Worm (Caenorhabditis elegans) whole organism, L1 larva: ENCODE measurements around the gene cpg-19.
A peak's percentile ranks its signal among the peaks of the same experiment; 100 is the strongest.

ENCODE experiments used
- C04F5.9 ChIP-seq: sonication (generic microtip); optimal IDR thresholded peaks from 2 replicates; lab custom pipeline; 2016; ENCODE audit warnings: missing genetic modification characterization, missing compliant biosample characterization
- C16A3.4 ChIP-seq: fragments of 150-350 bp; optimal IDR thresholded peaks from 2 replicates; lab custom pipeline; 2014; ENCODE audit warnings: missing biosample characterization, missing genetic modification characterization
- F16B12.6 ChIP-seq: fragments of 150-350 bp; optimal IDR thresholded peaks from 2 replicates; lab custom pipeline; 2014; ENCODE audit warnings: missing biosample characterization, missing genetic modification characterization
- alr-1 ChIP-seq: fragments of 200-800 bp; sonication (Bioruptor generic); optimal IDR thresholded peaks from 2 replicates; lab custom pipeline; 2018; ENCODE audit warnings: borderline replicate concordance, mild to moderate bottlenecking, missing genetic modification characterization, missing compliant biosample characterization
- ama-1 ChIP-seq: fragments of 150-350 bp; optimal IDR thresholded peaks from 2 replicates; lab custom pipeline; 2014
- ceh-63 ChIP-seq: fragments of 200-800 bp; sonication (Bioruptor generic); optimal IDR thresholded peaks from 2 replicates; lab custom pipeline; 2018; ENCODE audit warnings: mild to moderate bottlenecking, missing genetic modification characterization, missing compliant biosample characterization
- ceh-8 ChIP-seq: fragments of 200-800 bp; sonication (Bioruptor generic); optimal IDR thresholded peaks from 2 replicates; lab custom pipeline; 2018; ENCODE audit warnings: mild to moderate bottlenecking, missing genetic modification characterization, moderate library complexity, missing compliant biosample characterization
- ceh-82 ChIP-seq, 3 experiments: fragments of 150-350 bp in 1 of 3; sonication (generic microtip) in 2 of 3; optimal IDR thresholded peaks; 2 replicates each; lab custom pipeline; 2014 to 2017; ENCODE audit warnings: missing biosample characterization in 3 of 3, missing genetic modification characterization in 3 of 3
- ceh-90 ChIP-seq: sonication (generic microtip); optimal IDR thresholded peaks from 2 replicates; lab custom pipeline; 2016; ENCODE audit warnings: missing genetic modification characterization, missing compliant biosample characterization
- ces-1 ChIP-seq: fragments of 150-350 bp; optimal IDR thresholded peaks from 2 replicates; lab custom pipeline; 2014; ENCODE audit warnings: missing biosample characterization, missing genetic modification reagents, missing genetic modification characterization
- efl-1 ChIP-seq, 4 experiments: fragments of 150-350 bp; optimal IDR thresholded peaks in 3 of 4; peaks in 1 of 4; 1 replicate in 1 of 4; 2 replicates in 3 of 4; lab custom pipeline; 2014; ENCODE audit warnings: missing biosample characterization in 2 of 4, missing genetic modification characterization in 2 of 4, missing genetic modification reagents in 2 of 4
- egl-27 ChIP-seq, 2 experiments: fragments of 150-350 bp in 1 of 2; sonication (generic microtip); optimal IDR thresholded peaks; 3 replicates each; lab custom pipeline; 2017 to 2018; ENCODE audit warnings: missing biosample characterization in 2 of 2, missing genetic modification characterization in 2 of 2, missing genetic modification reagents in 2 of 2
- elt-2 ChIP-seq: sonication (generic microtip); optimal IDR thresholded peaks from 2 replicates; lab custom pipeline; 2016; ENCODE audit warnings: missing genetic modification characterization, mild to moderate bottlenecking, inconsistent platforms, missing compliant biosample characterization, missing genetic modification reagents
- elt-3 ChIP-seq, 6 experiments: fragments of 150-350 bp in 1 of 6; sonication (generic microtip); optimal IDR thresholded peaks; 2 replicates each; lab custom pipeline; 2017 to 2018; ENCODE audit warnings: missing biosample characterization in 6 of 6, missing genetic modification characterization in 6 of 6, inconsistent platforms in 1 of 6
- fkh-8 ChIP-seq: sonication (generic microtip); optimal IDR thresholded peaks from 2 replicates; lab custom pipeline; 2016; ENCODE audit warnings: mild to moderate bottlenecking, missing genetic modification characterization, missing compliant biosample characterization
- hlh-17 ChIP-seq: fragments of 200-800 bp; sonication (Bioruptor generic); optimal IDR thresholded peaks from 2 replicates; lab custom pipeline; 2018; ENCODE audit warnings: missing genetic modification characterization, mild to moderate bottlenecking, missing compliant biosample characterization, moderate library complexity, borderline replicate concordance
- lin-14 ChIP-seq: fragments of 200-800 bp; sonication (Bioruptor generic); optimal IDR thresholded peaks from 2 replicates; lab custom pipeline; 2018; ENCODE audit warnings: mild to moderate bottlenecking, missing genetic modification characterization, moderate library complexity, missing compliant biosample characterization
- lin-39 ChIP-seq: fragments of 150-350 bp; optimal IDR thresholded peaks from 2 replicates; lab custom pipeline; 2014; ENCODE audit warnings: missing biosample characterization, missing genetic modification reagents, missing genetic modification characterization
- lir-3 ChIP-seq: sonication (generic microtip); optimal IDR thresholded peaks from 2 replicates; lab custom pipeline; 2016; ENCODE audit warnings: mild to moderate bottlenecking, missing genetic modification characterization, moderate library complexity, missing compliant biosample characterization; ENCODE audit not compliant: poor library complexity
- mdl-1 ChIP-seq, 2 experiments: fragments of 150-350 bp; optimal IDR thresholded peaks; 2 replicates each; lab custom pipeline; 2014 to 2017; ENCODE audit warnings: missing biosample characterization in 2 of 2, missing genetic modification characterization in 2 of 2, inconsistent platforms in 1 of 2
- mef-2 ChIP-seq: fragments of 150-350 bp; optimal IDR thresholded peaks from 2 replicates; lab custom pipeline; 2014; ENCODE audit warnings: missing biosample characterization, missing genetic modification characterization
- nhr-11 ChIP-seq: fragments of 150-350 bp; optimal IDR thresholded peaks from 2 replicates; lab custom pipeline; 2014; ENCODE audit warnings: missing biosample characterization, missing genetic modification characterization
- nhr-12 ChIP-seq: sonication (generic microtip); optimal IDR thresholded peaks from 2 replicates; lab custom pipeline; 2017; ENCODE audit warnings: missing biosample characterization, missing genetic modification characterization
- nhr-19 ChIP-seq: fragments of 200-800 bp; sonication (Bioruptor generic); conservative IDR thresholded peaks from 2 replicates; pipeline ENCODE4 v1.3.6; 2022; ENCODE audit warnings: missing genetic modification characterization, missing compliant biosample characterization
- nhr-28 ChIP-seq: fragments of 150-350 bp; optimal IDR thresholded peaks from 2 replicates; lab custom pipeline; 2014; ENCODE audit warnings: missing biosample characterization, missing genetic modification characterization
- nhr-47 ChIP-seq: sonication (generic microtip); optimal IDR thresholded peaks from 2 replicates; lab custom pipeline; 2016; ENCODE audit warnings: mild to moderate bottlenecking, missing genetic modification characterization, moderate library complexity, missing compliant biosample characterization
- nhr-71 ChIP-seq: sonication (generic microtip); optimal IDR thresholded peaks from 2 replicates; lab custom pipeline; 2016; ENCODE audit warnings: mild to moderate bottlenecking, missing genetic modification characterization, moderate library complexity, missing compliant biosample characterization
- nhr-76 ChIP-seq: sonication (generic microtip); optimal IDR thresholded peaks from 2 replicates; lab custom pipeline; 2017; ENCODE audit warnings: missing biosample characterization, missing genetic modification characterization
- nhr-84 ChIP-seq: sonication (generic microtip); optimal IDR thresholded peaks from 2 replicates; lab custom pipeline; 2017; ENCODE audit warnings: missing biosample characterization, missing genetic modification characterization
- nhr-85 ChIP-seq: sonication (generic microtip); peaks from one replicate; lab custom pipeline; 2016; ENCODE audit warnings: missing genetic modification characterization, inconsistent platforms, missing compliant biosample characterization
- nhr-90 ChIP-seq: sonication (generic microtip); optimal IDR thresholded peaks from 2 replicates; lab custom pipeline; 2016; ENCODE audit warnings: mild to moderate bottlenecking, missing genetic modification characterization, missing compliant biosample characterization; ENCODE audit not compliant: poor library complexity
- pag-3 ChIP-seq: sonication (generic microtip); optimal IDR thresholded peaks from 2 replicates; lab custom pipeline; 2017; ENCODE audit warnings: missing genetic modification characterization, mild to moderate bottlenecking, missing compliant biosample characterization, antibody characterized with exemption, borderline replicate concordance; ENCODE audit not compliant: insufficient read depth
- pax-3 ChIP-seq: fragments of 200-800 bp; sonication (Bioruptor generic); optimal IDR thresholded peaks from 2 replicates; lab custom pipeline; 2018; ENCODE audit warnings: mild to moderate bottlenecking, missing genetic modification characterization, moderate library complexity, missing compliant biosample characterization
- skn-1 ChIP-seq: fragments of 150-350 bp; optimal IDR thresholded peaks from 2 replicates; lab custom pipeline; 2014; ENCODE audit warnings: missing biosample characterization, missing genetic modification characterization
- snu-23 ChIP-seq: sonication (generic microtip); optimal IDR thresholded peaks from 2 replicates; lab custom pipeline; 2016; ENCODE audit warnings: missing genetic modification characterization, missing compliant biosample characterization
- sox-4 ChIP-seq: sonication (generic microtip); optimal IDR thresholded peaks from 2 replicates; lab custom pipeline; 2016; ENCODE audit warnings: missing genetic modification characterization, missing compliant biosample characterization
- sup-37 ChIP-seq: fragments of 200-800 bp; sonication (Bioruptor generic); optimal IDR thresholded peaks from 2 replicates; lab custom pipeline; 2018; ENCODE audit warnings: mild to moderate bottlenecking, missing genetic modification characterization, missing compliant biosample characterization
- swsn-7 ChIP-seq: sonication (generic microtip); optimal IDR thresholded peaks from 2 replicates; lab custom pipeline; 2016; ENCODE audit warnings: missing genetic modification characterization, missing compliant biosample characterization
- tbx-2 ChIP-seq: sonication (generic microtip); optimal IDR thresholded peaks from 2 replicates; lab custom pipeline; 2016; ENCODE audit warnings: missing genetic modification characterization, missing compliant biosample characterization
- tlp-1 ChIP-seq: fragments of 150-350 bp; optimal IDR thresholded peaks from 2 replicates; lab custom pipeline; 2014; ENCODE audit warnings: missing biosample characterization, missing genetic modification characterization
- unc-30 ChIP-seq: sonication (generic microtip); optimal IDR thresholded peaks from 2 replicates; lab custom pipeline; 2017; ENCODE audit warnings: missing biosample characterization, missing genetic modification characterization
- unc-62 ChIP-seq: fragments of 150-350 bp; optimal IDR thresholded peaks from 2 replicates; lab custom pipeline; 2014; ENCODE audit warnings: missing biosample characterization, missing genetic modification reagents, missing genetic modification characterization
- unc-98 ChIP-seq: fragments of 200-800 bp; sonication (Bioruptor generic); IDR thresholded peaks from 2 replicates; pipeline ENCODE4 v1.3.6; 2022; ENCODE audit warnings: missing genetic modification characterization, missing compliant biosample characterization
- xbp-1 ChIP-seq: sonication (generic microtip); optimal IDR thresholded peaks from 2 replicates; lab custom pipeline; 2016; ENCODE audit warnings: missing genetic modification characterization, missing compliant biosample characterization

Gene cpg-19

DNA sequence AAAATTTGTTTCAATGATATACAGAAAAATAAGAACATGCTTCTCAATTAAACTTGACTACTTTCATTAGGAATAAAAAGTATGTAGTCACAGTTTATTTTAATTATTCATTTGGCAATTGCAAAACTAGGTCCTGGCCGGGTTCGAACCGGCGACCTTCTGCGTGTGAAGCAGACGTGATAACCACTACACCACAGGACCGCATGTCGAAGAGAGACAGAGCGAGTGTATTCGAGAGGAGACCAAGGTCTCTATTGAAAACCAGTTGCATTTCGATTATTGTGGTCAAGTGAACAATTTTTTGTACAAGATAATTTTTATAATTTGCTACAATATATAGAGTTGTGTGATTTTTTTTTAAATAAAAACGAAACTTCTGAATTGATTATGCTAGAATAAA is 30.8 kb upstream of the cpg-19 start (continued):
- no peak for TF ChIP-seq ama-1
- TF ChIP-seq xbp-1 (tag; lab: Kevin White, UChicago) = peak; percentile 46
- no peak for TF ChIP-seq lin-39 (tag; lab: Kevin White, UChicago)
- peak; percentile 64 for TF ChIP-seq tbx-2 (tag; lab: Kevin White, UChicago)
- TF ChIP-seq unc-98 (GFP tag; lab: Robert Waterston, UW) = no peak
- peak; percentile 70 for TF ChIP-seq lin-14 (GFP tag; lab: Kevin White, UChicago)
- no peak for TF ChIP-seq C04F5.9
- peak; percentile 64 for TF ChIP-seq fkh-8 (tag; lab: Kevin White, UChicago)
- peak; percentile 67 for TF ChIP-seq nhr-19 (GFP tag; lab: Robert Waterston, UW)
- TF ChIP-seq snu-23 (GFP tag; lab: Kevin White, UChicago) = peak; percentile 87
- no peak for TF ChIP-seq F16B12.6 (tag; lab: Kevin White, UChicago)
- TF ChIP-seq nhr-28 = no peak
- TF ChIP-seq egl-27 (tag; optimal IDR thresholded peaks at IDR 0.05; lab: Kevin White, UChicago) = no peak
- no peak for TF ChIP-seq hlh-17 (GFP tag; lab: Kevin White, UChicago)
- TF ChIP-seq unc-62 (GFP tag; lab: Kevin White, UChicago) = no peak
- TF ChIP-seq ceh-82 (tag; optimal IDR thresholded peaks at IDR 0.05; lab: Kevin White, UChicago) = peak; percentile 38 to 54 (median 46)
- TF ChIP-seq nhr-12 (tag; lab: Kevin White, UChicago) = no peak
- no peak for TF ChIP-seq unc-30
- TF ChIP-seq sup-37 = no peak
- TF ChIP-seq ceh-8 = no peak
- peak; percentile 78 for TF ChIP-seq nhr-71
- TF ChIP-seq skn-1 (tag; lab: Kevin White, UChicago) = peak; percentile 53
- TF ChIP-seq elt-3 (tag; optimal IDR thresholded peaks at IDR 0.05; lab: Kevin White, UChicago) = peak in 1 of 6 experiments; percentile 70
- peak; percentile 78 for TF ChIP-seq nhr-90 (tag; lab: Kevin White, UChicago)
- peak in 1 of 2 experiments; percentile 76 for TF ChIP-seq mdl-1 (tag; optimal IDR thresholded peaks at IDR 0.05; lab: Kevin White, UChicago)
- TF ChIP-seq pax-3 (tag; lab: Kevin White, UChicago) = peak; percentile 26
- TF ChIP-seq ceh-63 = no peak
- no peak for TF ChIP-seq alr-1 (tag; lab: Kevin White, UChicago)
- TF ChIP-seq mef-2 (tag; lab: Kevin White, UChicago) = no peak
- TF ChIP-seq pag-3 (tag; lab: Kevin White, UChicago) = no peak
- peak; percentile 66 for TF ChIP-seq swsn-7 (tag; lab: Kevin White, UChicago)
- peak; percentile 55 for TF ChIP-seq sox-4
- TF ChIP-seq tlp-1 (tag; lab: Kevin White, UChicago) = no peak
- TF ChIP-seq ces-1 (GFP tag; lab: Kevin White, UChicago) = no peak
- TF ChIP-seq nhr-85 (tag; lab: Kevin White, UChicago) = peak; percentile 63
- TF ChIP-seq nhr-11 = no peak
- TF ChIP-seq elt-2 (tag; lab: Kevin White, UChicago) = no peak
- no peak for TF ChIP-seq nhr-84 (tag; lab: Kevin White, UChicago)
- peak; percentile 71 for TF ChIP-seq C16A3.4 (tag; lab: Kevin White, UChicago)
- peak; percentile 63 for TF ChIP-seq lir-3 (tag; lab: Kevin White, UChicago)
- TF ChIP-seq ceh-90 (tag; lab: Kevin White, UChicago) = no peak
- peak; percentile 80 for TF ChIP-seq nhr-47 (tag; lab: Kevin White, UChicago)
- no peak for TF ChIP-seq nhr-76
- TF ChIP-seq efl-1 (optimal IDR thresholded peaks at IDR 0.05; lab: Kevin White, UChicago) = peak; percentile 28
- peak in 1 of 2 experiments; percentile 83 for TF ChIP-seq efl-1 (GFP tag; optimal IDR thresholded peaks at IDR 0.05 in 1 of 2; lab: Kevin White, UChicago)
